Worm (Caenorhabditis elegans) whole organism, L2 larva: ENCODE data around the gene msp-77.

Experiments used
- Y55F3AM.14 ChIP-seq: fragments of 200-800 bp; sonication (Bioruptor generic); optimal IDR thresholded peaks from 2 replicates; lab custom pipeline; 2018; ENCODE audit warnings: mild to moderate bottlenecking, missing genetic modification characterization, missing compliant biosample characterization
- ama-1 ChIP-seq: fragments of 150-350 bp; optimal IDR thresholded peaks from 2 replicates; lab custom pipeline; 2018; ENCODE audit warnings: inconsistent platforms
- nhr-25 ChIP-seq: fragments of 150-350 bp; sonication (generic microtip); optimal IDR thresholded peaks from 3 replicates; lab custom pipeline; 2014; ENCODE audit warnings: missing biosample characterization, missing genetic modification characterization
- zag-1 ChIP-seq: fragments of 150-350 bp; optimal IDR thresholded peaks from 2 replicates; lab custom pipeline; 2014; ENCODE audit warnings: missing biosample characterization, missing genetic modification characterization

ce11 chrIV:9867915-9868314 is 26.5 kb upstream of the msp-77 start:
- TF ChIP-seq ama-1 (lab: Kevin White, UChicago) (no peak), nhr-25 (tag; lab: Kevin White, UChicago) (peak; percentile 97), Y55F3AM.14 (no peak), zag-1 (tag; lab: Kevin White, UChicago) (no peak)
